Fruit fly (Drosophila melanogaster) whole organism: Measurements from ENCODE around the gene CG18473.

Experiments used
- Dll ChIP-seq: fragments of >200 bp; optimal IDR thresholded peaks from 2 replicates; lab custom pipeline; 2017
- EcR ChIP-seq, 2 experiments: fragments of >200 bp; optimal IDR thresholded peaks; 2 replicates each; lab custom pipeline; 2017; ENCODE audit warnings: missing biosample characterization in 2 of 2, missing genetic modification characterization in 2 of 2, missing genetic modification reagents in 2 of 2
- psq ChIP-seq: fragments of >200 bp; optimal IDR thresholded peaks from 2 replicates; lab custom pipeline; 2017

DNA sequence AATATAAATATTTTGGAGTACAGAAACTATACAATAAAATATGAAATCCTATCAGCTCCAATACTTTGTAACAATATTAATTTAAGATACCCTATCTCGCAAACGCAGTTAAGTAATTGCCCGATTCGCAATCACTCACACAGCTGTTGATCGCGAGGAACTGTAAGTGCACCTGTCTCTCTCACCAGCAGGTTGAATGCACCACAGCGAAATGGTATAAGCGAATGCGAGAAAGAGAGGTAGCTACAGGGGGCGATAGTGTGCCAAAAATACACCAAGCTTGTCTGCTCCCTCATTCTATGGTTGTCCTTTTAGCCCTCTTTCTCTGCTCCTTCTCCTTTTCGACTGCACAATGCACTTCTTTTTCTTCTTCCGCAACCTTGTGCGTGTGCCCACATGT lies 24.3 kb upstream of the CG18473 start:
- TF ChIP-seq EcR (GFP tag; optimal IDR thresholded peaks at IDR 0.05; lab: Kevin White, UChicago) (peak in 1 of 2 experiments; percentile 87), psq (lab: Kevin White, UChicago) (no peak), Dll (no peak)
